Worm (Caenorhabditis elegans): ENCODE measurements around the gene gskl-1.

DNA sequence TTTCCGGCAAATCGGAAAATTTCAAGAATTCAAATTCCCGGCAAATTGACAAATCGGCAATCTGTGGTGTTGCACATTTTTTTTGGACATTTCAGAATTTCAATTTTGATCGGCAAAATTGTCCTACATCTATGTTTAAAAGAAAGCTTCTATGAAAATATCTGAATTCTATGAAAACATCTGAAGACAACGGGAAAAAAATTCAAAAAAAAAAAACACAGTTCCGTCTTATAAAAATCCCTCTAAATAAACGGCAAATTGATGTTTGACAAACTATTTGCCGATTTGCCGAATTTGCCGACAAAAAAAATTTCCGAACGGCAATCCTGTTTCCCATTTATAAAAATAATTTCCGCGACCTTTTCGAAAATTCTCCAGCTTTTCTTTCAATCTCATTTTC, 33.0 kb upstream of the gskl-1 start, which contains the start of gene F44F4.15:
- TF ChIP-seq ref-1 (GFP tag; conservative IDR thresholded peaks at IDR 0.05) (no peak), tab-1 (GFP tag; IDR thresholded peaks at IDR 0.05) (no peak), cog-1 (tag; optimal IDR thresholded peaks at IDR 0.05) (no peak), klf-2 (GFP tag; conservative IDR thresholded peaks at IDR 0.05) (no peak), flt-1 (GFP tag; IDR thresholded peaks at IDR 0.05) (no peak)

All from whole organism, midembryonic.